Worm (Caenorhabditis elegans): ENCODE measurements around the gene C01G5.5.
A peak's percentile ranks its signal among the peaks of the same experiment; 100 is the strongest.

The C01G5.5 gene

ce11 chrIV:6528202-6528601 is 3.8 kb downstream of the C01G5.5 start:
- TF ChIP-seq lin-54 (GFP tag; optimal IDR thresholded peaks at IDR 0.05) (peak; percentile 36), nfya-2 (GFP tag; IDR thresholded peaks at IDR 0.05) (0 out of 2 replicates have a peak, but pooled peaks have one; percentile 32), lir-1 (GFP tag; conservative IDR thresholded peaks at IDR 0.05) (no peak), ztf-22 (GFP tag; optimal IDR thresholded peaks at IDR 0.05) (no peak), snpc-4 (GFP tag; optimal IDR thresholded peaks at IDR 0.05) (no peak), snpc-4 (tag; optimal IDR thresholded peaks at IDR 0.05) (peak in 1 of 4 experiments; percentile 5)

ce11 chrIV:6529832-6530231 is 5.4 kb downstream of the C01G5.5 start:
- TF ChIP-seq snpc-4 (GFP tag; optimal IDR thresholded peaks at IDR 0.05) (no peak), snpc-4 (tag; optimal IDR thresholded peaks at IDR 0.05) (peak in 3 of 4 experiments; percentile 62 to 86 (median 80)), ztf-22 (GFP tag; optimal IDR thresholded peaks at IDR 0.05) (no peak), nfyb-1 (GFP tag; IDR thresholded peaks at IDR 0.05) (no peak), lin-26 (GFP tag; IDR thresholded peaks at IDR 0.05) (no peak), pbrm-1 (GFP tag; IDR thresholded peaks at IDR 0.05) (no peak), cebp-1 (GFP tag; IDR thresholded peaks at IDR 0.05) (no peak), cebp-1 (tag; optimal IDR thresholded peaks at IDR 0.05) (no peak), hlh-26 (GFP tag; conservative IDR thresholded peaks at IDR 0.05) (no peak), fkh-3 (tag; optimal IDR thresholded peaks at IDR 0.05) (no peak), let-607 (tag; optimal IDR thresholded peaks at IDR 0.05) (no peak), aptf-2 (GFP tag; conservative IDR thresholded peaks at IDR 0.05) (no peak), tbx-9 (tag; optimal IDR thresholded peaks at IDR 0.05; ENCODE audit: borderline replicate concordance) (no peak), efl-1 (GFP tag; optimal IDR thresholded peaks at IDR 0.05) (peak; percentile 32), Y79H2A.3 (GFP tag; conservative IDR thresholded peaks at IDR 0.05) (no peak), mel-28 (tag; optimal IDR thresholded peaks at IDR 0.05; ENCODE audit: borderline replicate concordance) (no peak), nhr-90 (tag; optimal IDR thresholded peaks at IDR 0.05) (no peak), D2030.7 (GFP tag; IDR thresholded peaks at IDR 0.05) (no peak), K12H6.12 (tag; optimal IDR thresholded peaks at IDR 0.05) (no peak), madf-6 (GFP tag; IDR thresholded peaks at IDR 0.05) (peak; percentile 11; the same call in 1 of the 2 replicates), nhr-80 (tag; optimal IDR thresholded peaks at IDR 0.05) (no peak), chd-7 (tag; optimal IDR thresholded peaks at IDR 0.05) (no peak), Y67H2A.10 (GFP tag; conservative IDR thresholded peaks at IDR 0.05) (no peak), unc-62 (GFP tag; optimal IDR thresholded peaks at IDR 0.05) (no peak), lir-1 (GFP tag; conservative IDR thresholded peaks at IDR 0.05) (no peak), hsf-1 (GFP tag; IDR thresholded peaks at IDR 0.05) (no peak), ztf-18 (tag; optimal IDR thresholded peaks at IDR 0.05) (no peak), attf-3 (GFP tag; conservative IDR thresholded peaks at IDR 0.05) (no peak), F33H1.4 (GFP tag; IDR thresholded peaks at IDR 0.05) (peak; percentile 72), F10E7.11 (tag; optimal IDR thresholded peaks at IDR 0.05) (no peak), hrde-1 (tag; optimal IDR thresholded peaks at IDR 0.05; ENCODE audit: borderline replicate concordance) (no peak), attf-6 (GFP tag; IDR thresholded peaks at IDR 0.05) (no peak), die-1 (tag; optimal IDR thresholded peaks at IDR 0.05) (no peak), snpc-1.3 (tag; optimal IDR thresholded peaks at IDR 0.05; ENCODE audit: insufficient read depth) (peak; percentile 14), ztf-26 (tag; optimal IDR thresholded peaks at IDR 0.05) (no peak), ets-4 (GFP tag; optimal IDR thresholded peaks at IDR 0.05) (no peak), Y95B8A.8 (GFP tag; IDR thresholded peaks at IDR 0.05) (no peak), Y53F4B.3 (GFP tag; IDR thresholded peaks at IDR 0.05) (no peak), ceh-100 (GFP tag; IDR thresholded peaks at IDR 0.05) (no peak), let-526 (GFP tag; IDR thresholded peaks at IDR 0.05) (no peak), hmg-20 (GFP tag; IDR thresholded peaks at IDR 0.05) (no peak), lsl-1 (GFP tag; optimal IDR thresholded peaks at IDR 0.05) (peak; percentile 70), pha-4 (tag; optimal IDR thresholded peaks at IDR 0.05) (no peak), sea-2 (GFP tag; IDR thresholded peaks at IDR 0.05) (no peak)

All from whole organism, young adult.